Fruit fly (Drosophila melanogaster): ENCODE measurements around the gene Sk1.

Sk1 gene

DNA sequence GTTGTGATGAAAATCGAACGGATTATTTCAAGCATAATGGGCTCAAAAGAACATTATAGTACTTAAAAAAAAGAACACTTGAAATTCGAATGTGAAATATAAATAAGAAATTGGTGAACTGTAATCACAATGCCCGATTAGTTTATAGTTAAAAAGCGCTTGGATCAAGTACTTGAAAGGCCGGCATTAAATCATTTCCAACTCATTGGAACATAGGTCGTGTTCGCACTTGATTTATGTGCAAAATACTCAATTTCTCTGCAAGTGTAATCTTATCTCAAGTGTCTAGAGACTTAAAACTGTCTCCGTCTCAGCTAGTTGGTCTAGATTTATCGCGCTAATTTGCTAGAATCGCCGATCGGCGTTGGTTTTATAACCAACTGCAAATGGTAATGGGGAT is 17.8 kb upstream of the Sk1 start:
- TF ChIP-seq h (optimal IDR thresholded peaks at IDR 0.05): no peak
- TF ChIP-seq Myc (optimal IDR thresholded peaks at IDR 0.05): no peak
- no peak for TF ChIP-seq ttk (optimal IDR thresholded peaks at IDR 0.05)

dm6 chrX:11425401-11425800 is 16.9 kb upstream of the Sk1 start:
- TF ChIP-seq ttk (optimal IDR thresholded peaks at IDR 0.05) (no peak), psq (optimal IDR thresholded peaks at IDR 0.05) (no peak), Sin3A (optimal IDR thresholded peaks at IDR 0.05) (no peak), Myc (optimal IDR thresholded peaks at IDR 0.05) (no peak), h (optimal IDR thresholded peaks at IDR 0.05) (no peak), insv (optimal IDR thresholded peaks at IDR 0.05) (no peak)

DNA sequence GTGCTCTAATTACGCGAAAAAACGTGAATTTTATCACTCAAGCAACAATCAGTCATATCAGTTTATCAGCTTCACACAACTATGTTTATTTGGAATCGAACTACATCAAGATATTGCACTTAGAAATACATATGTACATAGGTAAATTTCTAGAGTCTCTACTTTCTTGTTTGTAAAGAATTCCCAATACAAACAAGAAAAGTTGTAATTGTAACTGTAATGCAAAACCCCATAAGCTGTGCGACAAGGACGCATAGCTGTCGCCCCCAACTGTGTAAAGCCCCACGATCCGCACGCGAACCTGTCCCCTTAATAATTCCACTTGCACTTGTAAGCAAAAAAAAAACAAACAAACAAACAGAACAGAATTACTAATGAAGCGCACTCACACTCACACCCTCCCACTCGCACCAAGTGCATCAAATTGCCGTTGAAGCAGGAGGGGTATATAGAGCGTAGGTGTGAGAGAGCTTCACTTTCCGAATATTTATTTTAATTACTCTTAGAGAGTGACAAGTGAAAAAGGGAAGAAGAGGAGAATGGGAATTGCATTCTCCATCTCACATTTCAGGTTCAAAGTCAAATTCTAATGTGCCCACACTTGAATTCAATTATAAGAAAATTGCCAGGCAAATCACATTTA is 16.3 kb upstream of the Sk1 start:
- TF ChIP-seq psq (optimal IDR thresholded peaks at IDR 0.05): no peak
- TF ChIP-seq h (optimal IDR thresholded peaks at IDR 0.05): no peak
- TF ChIP-seq Sin3A (optimal IDR thresholded peaks at IDR 0.05): no peak
- no peak for TF ChIP-seq Myc (optimal IDR thresholded peaks at IDR 0.05)
- TF ChIP-seq ttk (optimal IDR thresholded peaks at IDR 0.05): no peak
- TF ChIP-seq insv (optimal IDR thresholded peaks at IDR 0.05): no peak

DNA sequence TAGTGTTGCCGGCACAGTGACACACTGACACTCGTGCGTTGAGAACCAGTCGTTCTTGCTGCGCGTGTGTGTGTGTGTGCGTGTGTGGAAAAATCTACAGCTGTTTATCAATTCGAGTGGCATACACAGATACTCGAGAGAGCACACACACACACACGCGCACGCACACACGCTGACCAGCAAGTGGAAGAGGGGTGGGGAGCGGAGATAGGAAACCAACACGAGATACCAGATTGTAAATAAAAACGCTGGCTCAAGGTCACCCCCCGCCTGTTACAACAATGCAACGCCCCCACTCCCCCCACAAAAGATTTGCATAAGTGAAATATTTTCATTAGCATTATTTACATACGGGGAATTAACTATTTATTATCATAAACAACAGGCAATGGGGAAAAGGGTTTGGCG is 15.1 kb upstream of the Sk1 start:
- no peak for TF ChIP-seq psq (optimal IDR thresholded peaks at IDR 0.05)
- TF ChIP-seq insv (optimal IDR thresholded peaks at IDR 0.05): no peak
- no peak for TF ChIP-seq h (optimal IDR thresholded peaks at IDR 0.05)
- no peak for TF ChIP-seq ttk (optimal IDR thresholded peaks at IDR 0.05)
- no peak for TF ChIP-seq Sin3A (optimal IDR thresholded peaks at IDR 0.05)
- no peak for TF ChIP-seq Myc (optimal IDR thresholded peaks at IDR 0.05)

- TF ChIP-seq insv (optimal IDR thresholded peaks at IDR 0.05) (no peak), ttk (optimal IDR thresholded peaks at IDR 0.05) (no peak), Myc (optimal IDR thresholded peaks at IDR 0.05) (no peak)
These were observed 11.4 kb upstream of the Sk1 start for dm6 chrX:11430940-11431339.

- no peak for TF ChIP-seq h (optimal IDR thresholded peaks at IDR 0.05)
- TF ChIP-seq insv (optimal IDR thresholded peaks at IDR 0.05): no peak
- no peak for TF ChIP-seq ttk (optimal IDR thresholded peaks at IDR 0.05)
- TF ChIP-seq Myc (optimal IDR thresholded peaks at IDR 0.05): no peak
- no peak for TF ChIP-seq Sin3A (optimal IDR thresholded peaks at IDR 0.05)
- TF ChIP-seq psq (optimal IDR thresholded peaks at IDR 0.05): no peak
These were observed 8.4 kb upstream of the Sk1 start for dm6 chrX:11433930-11434329.

DNA sequence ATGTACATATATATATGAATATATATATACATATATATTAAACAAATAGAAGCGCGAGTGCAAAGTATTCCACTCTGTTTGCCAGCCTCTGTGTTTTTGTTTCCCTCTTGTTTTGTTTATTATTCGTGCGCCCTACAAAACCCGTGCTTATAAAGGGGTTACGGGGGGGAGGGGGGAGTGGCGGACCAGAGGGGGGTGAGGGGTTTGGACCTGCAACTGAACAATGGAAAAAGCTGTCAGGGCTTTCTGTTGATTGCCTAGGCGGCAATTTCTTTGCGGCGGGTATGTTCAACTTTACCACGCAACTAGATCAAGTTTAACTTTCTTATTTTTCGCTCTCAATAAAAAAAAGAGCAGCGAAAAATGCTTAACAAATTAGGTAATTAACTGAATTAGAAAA is 3.1 kb upstream of the Sk1 start:
- TF ChIP-seq Myc (optimal IDR thresholded peaks at IDR 0.05): no peak
- no peak for TF ChIP-seq psq (optimal IDR thresholded peaks at IDR 0.05)
- TF ChIP-seq insv (optimal IDR thresholded peaks at IDR 0.05): no peak
- TF ChIP-seq ttk (optimal IDR thresholded peaks at IDR 0.05): no peak
- no peak for TF ChIP-seq Sin3A (optimal IDR thresholded peaks at IDR 0.05)
- TF ChIP-seq h (optimal IDR thresholded peaks at IDR 0.05): no peak

dm6 chrX:11440944-11441343 is 1.4 kb upstream of the Sk1 start:
- no peak for TF ChIP-seq ttk (optimal IDR thresholded peaks at IDR 0.05)
- TF ChIP-seq h (optimal IDR thresholded peaks at IDR 0.05): no peak
- TF ChIP-seq insv (optimal IDR thresholded peaks at IDR 0.05): no peak
- TF ChIP-seq psq (optimal IDR thresholded peaks at IDR 0.05): no peak
- no peak for TF ChIP-seq Sin3A (optimal IDR thresholded peaks at IDR 0.05)
- no peak for TF ChIP-seq Myc (optimal IDR thresholded peaks at IDR 0.05)

dm6 chrX:11446792-11447405 is 4.6 kb downstream of the Sk1 start:
- TF ChIP-seq insv (optimal IDR thresholded peaks at IDR 0.05) (no peak), ttk (optimal IDR thresholded peaks at IDR 0.05) (no peak), psq (optimal IDR thresholded peaks at IDR 0.05) (no peak), Sin3A (optimal IDR thresholded peaks at IDR 0.05) (no peak), Myc (optimal IDR thresholded peaks at IDR 0.05) (no peak), h (optimal IDR thresholded peaks at IDR 0.05) (no peak)

DNA sequence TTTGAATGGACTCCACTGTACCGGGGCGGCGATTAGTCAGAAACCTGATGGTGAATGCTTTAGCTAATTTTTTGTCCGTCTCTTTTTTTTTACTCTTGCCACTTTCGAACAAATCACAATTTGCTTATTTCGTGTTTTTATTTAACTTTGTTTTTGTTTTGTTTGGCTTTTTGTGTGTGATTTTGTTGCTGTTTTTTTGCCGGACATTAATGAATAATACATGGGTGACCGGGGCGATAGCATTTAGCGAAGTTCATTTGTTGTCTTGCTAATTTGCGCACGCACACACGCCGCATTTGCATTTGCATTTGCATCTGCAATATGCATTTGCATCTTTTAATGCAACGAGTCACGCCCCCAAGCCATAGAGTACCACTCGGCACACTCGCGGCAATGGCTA is 6.3 kb downstream of the Sk1 start:
- TF ChIP-seq Sin3A (optimal IDR thresholded peaks at IDR 0.05): no peak
- TF ChIP-seq psq (optimal IDR thresholded peaks at IDR 0.05): no peak
- TF ChIP-seq ttk (optimal IDR thresholded peaks at IDR 0.05): no peak
- no peak for TF ChIP-seq insv (optimal IDR thresholded peaks at IDR 0.05)
- TF ChIP-seq h (optimal IDR thresholded peaks at IDR 0.05): no peak
- TF ChIP-seq Myc (optimal IDR thresholded peaks at IDR 0.05): no peak

- TF ChIP-seq Myc (optimal IDR thresholded peaks at IDR 0.05) (no peak), psq (optimal IDR thresholded peaks at IDR 0.05) (no peak), ttk (optimal IDR thresholded peaks at IDR 0.05) (no peak), insv (optimal IDR thresholded peaks at IDR 0.05) (no peak), h (optimal IDR thresholded peaks at IDR 0.05) (no peak), Sin3A (optimal IDR thresholded peaks at IDR 0.05) (no peak)
These were observed 7.3 kb downstream of the Sk1 start for dm6 chrX:11449476-11450119.

DNA sequence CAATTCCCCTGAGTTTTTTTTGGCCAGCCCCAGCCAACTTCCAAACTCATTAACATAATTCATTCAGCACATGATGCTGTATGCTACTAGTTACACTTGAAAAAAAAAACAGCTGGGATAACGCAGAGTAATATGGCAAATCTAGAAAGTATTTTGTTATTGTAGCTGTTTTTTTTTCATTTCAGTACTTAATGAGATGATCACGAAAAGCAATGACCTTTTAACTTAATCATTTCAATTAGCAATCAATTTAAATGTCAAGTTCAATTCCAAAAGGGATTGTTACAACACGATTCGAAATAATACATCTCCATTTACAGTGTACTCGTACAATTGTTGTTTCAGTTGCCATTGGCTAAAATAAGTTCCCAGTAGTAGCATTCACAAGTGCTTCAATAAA is 8.1 kb downstream of the Sk1 start:
- TF ChIP-seq Sin3A (optimal IDR thresholded peaks at IDR 0.05): no peak
- no peak for TF ChIP-seq Myc (optimal IDR thresholded peaks at IDR 0.05)
- TF ChIP-seq h (optimal IDR thresholded peaks at IDR 0.05): no peak
- no peak for TF ChIP-seq psq (optimal IDR thresholded peaks at IDR 0.05)
- no peak for TF ChIP-seq insv (optimal IDR thresholded peaks at IDR 0.05)
- no peak for TF ChIP-seq ttk (optimal IDR thresholded peaks at IDR 0.05)

Data from Kc167 (cell line).